Fruit fly (Drosophila melanogaster): ENCODE measurements around the gene CG13605.

- no peak for TF ChIP-seq psq (optimal IDR thresholded peaks at IDR 0.05)
- TF ChIP-seq ttk (optimal IDR thresholded peaks at IDR 0.05) = no peak
- TF ChIP-seq Myc (optimal IDR thresholded peaks at IDR 0.05) = no peak
- TF ChIP-seq Sin3A (optimal IDR thresholded peaks at IDR 0.05) = no peak
- TF ChIP-seq h (optimal IDR thresholded peaks at IDR 0.05) = no peak
Observed at dm6 chr3R:24102387-24102786, 9.8 kb downstream of the CG13605 start.

Measured in Kc167 (cell line).